Worm (Caenorhabditis elegans): ENCODE results near the gene F37C12.10.

Gene F37C12.10

DNA sequence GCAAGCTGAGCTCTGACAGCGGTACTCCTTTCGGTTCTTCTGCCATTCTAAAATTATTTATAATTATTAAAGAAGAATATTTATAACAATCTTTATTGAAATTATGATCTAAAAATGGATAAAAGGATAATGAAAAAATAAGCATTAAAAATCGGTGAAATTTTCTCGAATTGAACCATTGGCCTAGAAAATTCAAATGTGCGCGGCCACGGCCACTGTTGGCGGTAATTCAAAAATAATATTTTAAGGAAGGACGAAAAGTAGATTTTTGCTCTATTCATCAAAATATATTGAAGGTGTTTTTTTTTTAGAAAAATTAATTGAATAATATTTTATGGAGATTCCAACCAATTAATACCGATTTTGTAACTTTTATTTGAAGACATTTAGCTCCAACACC lies 10.7 kb upstream of the F37C12.10 start, which contains the start of gene pfd-5 (continued):
- no peak for TF ChIP-seq daf-16 (GFP tag; optimal IDR thresholded peaks at IDR 0.05)
- TF ChIP-seq daf-16 (tag; optimal IDR thresholded peaks at IDR 0.05): peak; percentile 15
- no peak for TF ChIP-seq cey-2 (tag; optimal IDR thresholded peaks at IDR 0.05; ENCODE audit: borderline replicate concordance, insufficient read depth)
- TF ChIP-seq ZK337.2 (GFP tag; IDR thresholded peaks at IDR 0.05): no peak
- TF ChIP-seq lin-13 (GFP tag; optimal IDR thresholded peaks at IDR 0.05): no peak
- no peak for TF ChIP-seq ceh-82 (tag; optimal IDR thresholded peaks at IDR 0.05)
- TF ChIP-seq egl-43 (GFP tag; IDR thresholded peaks at IDR 0.05): no peak
- no peak for TF ChIP-seq Y105C5A.15 (GFP tag; IDR thresholded peaks at IDR 0.05)
- no peak for TF ChIP-seq ctbp-1 (GFP tag; IDR thresholded peaks at IDR 0.05)
- peak; percentile 53 for TF ChIP-seq lin-38 (GFP tag; IDR thresholded peaks at IDR 0.05)
- TF ChIP-seq T20F7.1 (GFP tag; optimal IDR thresholded peaks at IDR 0.05): no peak
- TF ChIP-seq hif-1 (tag; optimal IDR thresholded peaks at IDR 0.05): peak in 1 of 2 experiments; percentile 88
- TF ChIP-seq dve-1 (tag; optimal IDR thresholded peaks at IDR 0.05; ENCODE audit: insufficient read depth): peak; percentile 22
- no peak for TF ChIP-seq tag-97 (GFP tag; IDR thresholded peaks at IDR 0.05)
- TF ChIP-seq unc-130 (GFP tag; optimal IDR thresholded peaks at IDR 0.05): peak; percentile 57
- TF ChIP-seq mdl-1 (tag; optimal IDR thresholded peaks at IDR 0.05): no peak

DNA sequence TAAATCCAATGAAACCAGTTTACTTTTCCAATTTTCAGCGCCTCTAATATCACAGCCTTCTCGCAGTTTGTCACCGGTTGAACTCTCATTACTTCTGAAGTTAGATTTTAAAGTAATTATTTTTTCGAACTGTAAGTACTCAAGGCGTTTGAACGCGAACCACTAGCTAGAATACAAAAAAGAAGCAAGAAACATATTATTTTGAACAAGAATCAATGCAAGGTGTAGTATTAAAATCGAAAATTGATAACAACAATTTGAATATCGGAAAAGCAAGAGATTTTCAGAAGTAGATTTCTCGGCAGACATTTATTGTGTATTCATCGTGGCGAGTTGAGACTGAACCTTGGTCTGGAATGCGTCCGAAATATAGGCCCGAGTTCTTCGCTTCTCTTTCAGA lies 9.8 kb upstream of the F37C12.10 start, which contains the start of gene exos-9:
TSS of gene exos-9 (minus strand) at position 101 of the 400 bp plus-strand sequence.
- TF ChIP-seq duxl-1 (tag; optimal IDR thresholded peaks at IDR 0.05; ENCODE audit: poor library complexity) (no peak), skn-1 (tag; optimal IDR thresholded peaks at IDR 0.05) (no peak), aha-1 (tag) (peak; percentile 31)

DNA sequence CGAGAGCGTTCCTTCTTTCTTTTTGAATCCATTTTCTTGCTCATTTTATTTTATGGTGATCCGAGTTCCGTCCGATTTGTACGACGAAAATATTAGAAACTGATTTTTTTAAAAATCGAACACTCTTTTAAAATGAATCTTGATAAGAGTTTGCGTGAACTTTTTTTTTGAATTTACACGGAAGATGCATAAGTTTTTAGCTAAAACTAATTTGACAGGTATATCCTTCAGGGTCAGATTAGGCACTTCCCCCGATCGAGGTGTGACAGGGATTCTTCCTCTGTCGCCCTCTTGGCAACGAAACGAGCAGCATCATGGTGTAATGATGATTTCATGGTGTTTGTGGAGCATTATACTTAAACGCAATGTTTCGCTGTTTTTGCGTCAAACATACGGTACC lies 7.1 kb upstream of the F37C12.10 start, which contains the start of gene F37C12.18:
TSS of gene F37C12.18 (minus strand) at position 101 of the 400 bp plus-strand sequence.
- no peak for TF ChIP-seq nhr-10 (tag; optimal IDR thresholded peaks at IDR 0.05)
- peak; percentile 68 for TF ChIP-seq aha-1 (tag)
- no peak for TF ChIP-seq nhr-25 (tag; optimal IDR thresholded peaks at IDR 0.05; ENCODE audit: borderline replicate concordance, insufficient read depth)
- no peak for TF ChIP-seq unc-39 (tag; optimal IDR thresholded peaks at IDR 0.05)
- no peak for TF ChIP-seq nhr-28 (tag; optimal IDR thresholded peaks at IDR 0.05)
- no peak for TF ChIP-seq spr-3 (GFP tag; optimal IDR thresholded peaks at IDR 0.05)
- no peak for TF ChIP-seq zip-11 (GFP tag; IDR thresholded peaks at IDR 0.05)
- TF ChIP-seq attf-4 (tag; optimal IDR thresholded peaks at IDR 0.05): no peak
- TF ChIP-seq madf-9 (GFP tag; conservative IDR thresholded peaks at IDR 0.05): no peak

DNA sequence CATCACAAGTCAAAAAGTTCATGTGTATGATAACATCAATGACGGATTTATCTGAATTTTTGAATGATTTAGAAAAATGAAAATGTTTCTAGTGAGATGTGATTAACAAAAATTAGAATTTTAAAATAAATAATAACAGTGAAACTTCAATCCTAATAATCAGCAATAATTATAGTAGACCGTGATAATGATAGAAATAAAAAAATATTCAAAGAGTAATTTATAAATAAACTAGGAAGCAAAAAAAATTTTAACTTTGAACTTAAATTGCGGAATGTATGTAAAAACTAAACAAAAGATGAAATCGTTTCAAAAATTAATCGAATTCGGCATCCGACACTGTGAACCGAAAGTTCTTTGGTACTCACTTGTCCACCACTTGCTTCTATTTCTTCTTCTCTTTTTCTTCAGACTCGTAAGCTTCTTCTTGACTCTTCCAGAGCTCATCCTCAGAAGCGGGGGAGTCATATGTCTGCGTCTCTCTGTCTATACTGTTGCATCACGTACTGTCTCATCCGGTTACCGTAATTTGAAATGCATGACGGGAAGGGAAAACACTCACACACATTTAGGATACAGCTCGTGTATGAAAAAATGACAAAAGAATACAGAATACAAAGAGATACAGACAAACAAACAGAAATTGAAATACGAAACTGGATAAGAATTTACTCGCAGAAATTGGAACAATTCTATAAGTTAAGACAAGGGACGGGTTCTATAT lies 4.9 kb upstream of the F37C12.10 start, which contains the start of gene mec-14:
TSS of gene mec-14 (minus strand) at position 51 of the 724 bp plus-strand sequence.
- no peak for TF ChIP-seq F37D6.2 (tag; optimal IDR thresholded peaks at IDR 0.05)
- TF ChIP-seq nhr-11 (tag; optimal IDR thresholded peaks at IDR 0.05): no peak
- TF ChIP-seq unc-130 (GFP tag; optimal IDR thresholded peaks at IDR 0.05): no peak
- TF ChIP-seq daf-19 (GFP tag; conservative IDR thresholded peaks at IDR 0.05): no peak
- TF ChIP-seq T26A8.4 (GFP tag; IDR thresholded peaks at IDR 0.05): no peak
- TF ChIP-seq R02D3.7 (tag; optimal IDR thresholded peaks at IDR 0.05): no peak
- no peak for TF ChIP-seq duxl-1 (tag; optimal IDR thresholded peaks at IDR 0.05; ENCODE audit: poor library complexity)
- TF ChIP-seq F49E8.2 (tag; optimal IDR thresholded peaks at IDR 0.05; ENCODE audit: borderline replicate concordance): no peak
